Worm (Caenorhabditis elegans): ENCODE data around the gene Y75D11A.2.

Y75D11A.2 gene

DNA sequence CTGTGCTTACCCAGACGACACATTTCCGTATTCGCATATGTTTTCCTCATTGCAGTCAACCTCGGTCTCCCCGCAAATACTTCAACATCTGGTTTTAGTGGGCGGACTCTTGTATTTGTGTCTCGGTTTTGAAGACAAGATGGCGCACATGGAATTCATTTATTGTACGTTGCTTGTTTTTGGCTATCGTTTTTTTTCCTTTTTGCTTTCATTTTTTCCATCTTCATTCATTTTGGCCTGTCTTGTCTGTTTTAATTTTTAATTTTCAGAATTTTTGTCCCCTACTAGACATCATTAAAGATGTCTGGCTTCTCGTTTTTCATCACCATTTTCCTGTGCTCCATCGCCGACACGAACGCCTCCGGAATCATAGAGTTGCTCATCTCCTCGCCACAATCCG, 44.0 kb downstream of the Y75D11A.2 start, which contains the start of gene arg-1:
Gene arg-1 (plus strand): TSS at position 301 of the 400 bp plus-strand sequence.
- TF ChIP-seq nhr-11 (tag; optimal IDR thresholded peaks at IDR 0.05) (no peak), egl-27 (tag; optimal IDR thresholded peaks at IDR 0.05) (no peak), nfya-1 (tag; optimal IDR thresholded peaks at IDR 0.05; ENCODE audit: insufficient read depth) (no peak), ztf-11 (tag; optimal IDR thresholded peaks at IDR 0.05) (no peak), aly-2 (tag; optimal IDR thresholded peaks at IDR 0.05) (no peak)

DNA sequence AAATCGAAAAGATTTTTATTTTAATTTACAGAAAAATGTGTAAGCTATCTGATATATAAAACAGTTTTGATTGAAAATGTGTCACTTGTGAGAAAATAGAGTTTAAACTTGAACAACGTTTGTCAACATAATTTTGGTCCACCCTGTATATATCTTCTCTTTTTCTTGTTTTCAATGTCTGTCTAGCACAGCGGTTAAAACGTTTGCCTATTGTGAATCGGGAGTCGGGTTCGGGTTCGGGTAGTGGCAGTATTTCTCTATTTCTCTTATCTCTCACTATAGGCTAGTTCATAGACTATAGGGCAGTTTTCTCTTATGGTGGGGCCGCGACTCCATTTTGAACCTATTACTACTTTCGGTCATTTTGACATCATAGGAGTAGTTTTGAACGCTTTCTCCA, 48.5 kb downstream of the Y75D11A.2 start:
- TF ChIP-seq nfya-1 (tag; optimal IDR thresholded peaks at IDR 0.05; ENCODE audit: insufficient read depth): no peak
